Worm (Caenorhabditis elegans) whole organism, late embryonic: ENCODE data around the gene R105.5.

Experiments used
- C08G9.2 ChIP-seq: sonication (generic microtip); optimal IDR thresholded peaks from 2 replicates; lab custom pipeline; 2016; ENCODE audit warnings: mild to moderate bottlenecking, missing genetic modification characterization, moderate library complexity, missing compliant biosample characterization
- F13H6.1 ChIP-seq: sonication (generic microtip); optimal IDR thresholded peaks from 2 replicates; lab custom pipeline; 2016; ENCODE audit warnings: missing genetic modification characterization, missing compliant biosample characterization
- K02D7.2 ChIP-seq: sonication (generic microtip); optimal IDR thresholded peaks from 2 replicates; lab custom pipeline; 2017; ENCODE audit warnings: mild to moderate bottlenecking, missing genetic modification characterization, missing compliant biosample characterization
- T23F11.4 ChIP-seq: fragments of 200-800 bp; sonication (Bioruptor generic); optimal IDR thresholded peaks from 2 replicates; lab custom pipeline; 2018; ENCODE audit warnings: mild to moderate bottlenecking, missing genetic modification characterization, missing compliant biosample characterization
- ahr-1 ChIP-seq: sonication (generic microtip); optimal IDR thresholded peaks from 2 replicates; lab custom pipeline; 2016; ENCODE audit warnings: missing genetic modification characterization, missing compliant biosample characterization
- ceh-2 ChIP-seq: sonication (generic microtip); optimal IDR thresholded peaks from 2 replicates; lab custom pipeline; 2016; ENCODE audit warnings: missing genotype, missing genetic modification characterization, missing compliant biosample characterization
- ceh-22 ChIP-seq: sonication (generic microtip); optimal IDR thresholded peaks from 2 replicates; lab custom pipeline; 2017; ENCODE audit warnings: missing biosample characterization, missing genetic modification characterization
- ceh-30 ChIP-seq: fragments of 150-350 bp; optimal IDR thresholded peaks from 2 replicates; lab custom pipeline; 2014; ENCODE audit warnings: missing biosample characterization, missing genetic modification characterization
- ceh-31 ChIP-seq: sonication (generic microtip); optimal IDR thresholded peaks from 2 replicates; lab custom pipeline; 2016; ENCODE audit warnings: missing genetic modification characterization, missing compliant biosample characterization
- ceh-45 ChIP-seq: fragments of 200-800 bp; sonication (Bioruptor generic); IDR thresholded peaks from 2 replicates; pipeline ENCODE4 v1.3.6; 2022; ENCODE audit warnings: missing genetic modification reagents, missing genetic modification characterization, missing compliant biosample characterization
- ceh-48 ChIP-seq: sonication (generic microtip); optimal IDR thresholded peaks from 2 replicates; lab custom pipeline; 2016; ENCODE audit warnings: missing genetic modification characterization, inconsistent platforms, missing compliant biosample characterization
- ceh-6 ChIP-seq: fragments of 200-800 bp; sonication (Bioruptor generic); optimal IDR thresholded peaks from 2 replicates; lab custom pipeline; 2018; ENCODE audit warnings: mild to moderate bottlenecking, missing genetic modification characterization, missing compliant biosample characterization
- ceh-9 ChIP-seq: sonication (generic microtip); optimal IDR thresholded peaks from 2 replicates; lab custom pipeline; 2016; ENCODE audit warnings: mild to moderate bottlenecking, missing genetic modification characterization, inconsistent platforms, missing compliant biosample characterization
- elt-4 ChIP-seq: sonication (generic microtip); optimal IDR thresholded peaks from 2 replicates; lab custom pipeline; 2016; ENCODE audit warnings: missing genetic modification characterization, missing compliant biosample characterization
- ets-4 ChIP-seq: sonication (generic microtip); optimal IDR thresholded peaks from 2 replicates; lab custom pipeline; 2016; ENCODE audit warnings: missing genetic modification characterization, missing compliant biosample characterization
- fax-1 ChIP-seq: sonication (generic microtip); optimal IDR thresholded peaks from 2 replicates; lab custom pipeline; 2016; ENCODE audit warnings: missing genotype, missing genetic modification characterization, missing compliant biosample characterization
- fkh-10 ChIP-seq: fragments of 150-350 bp; optimal IDR thresholded peaks from 2 replicates; lab custom pipeline; 2014; ENCODE audit warnings: missing biosample characterization, missing genetic modification reagents, missing genetic modification characterization
- fkh-6 ChIP-seq: sonication (generic microtip); optimal IDR thresholded peaks from 2 replicates; lab custom pipeline; 2016; ENCODE audit warnings: missing genetic modification characterization, missing compliant biosample characterization
- hlh-13 ChIP-seq: fragments of 200-800 bp; sonication (Bioruptor generic); optimal IDR thresholded peaks from 2 replicates; lab custom pipeline; 2018; ENCODE audit warnings: mild to moderate bottlenecking, missing genetic modification characterization, missing compliant biosample characterization
- hlh-15 ChIP-seq: sonication (generic microtip); optimal IDR thresholded peaks from 2 replicates; lab custom pipeline; 2016; ENCODE audit warnings: missing genetic modification characterization, missing compliant biosample characterization
- hlh-6 ChIP-seq: sonication (generic microtip); optimal IDR thresholded peaks from 2 replicates; lab custom pipeline; 2016; ENCODE audit warnings: missing genotype, missing genetic modification characterization, missing compliant biosample characterization
- madf-2 ChIP-seq: sonication (generic microtip); optimal IDR thresholded peaks from 2 replicates; lab custom pipeline; 2017; ENCODE audit warnings: missing genetic modification characterization, missing compliant biosample characterization
- nfya-1 ChIP-seq: sonication (generic microtip); optimal IDR thresholded peaks from 2 replicates; lab custom pipeline; 2017; ENCODE audit warnings: missing genetic modification characterization, mild to moderate bottlenecking, missing compliant biosample characterization, antibody characterized with exemption, moderate library complexity
- npax-4 ChIP-seq: sonication (generic microtip); optimal IDR thresholded peaks from 2 replicates; lab custom pipeline; 2016; ENCODE audit warnings: missing genetic modification characterization, missing compliant biosample characterization
- pat-9 ChIP-seq: fragments of 200-800 bp; sonication (Bioruptor generic); optimal IDR thresholded peaks from 2 replicates; lab custom pipeline; 2018; ENCODE audit warnings: mild to moderate bottlenecking, missing genetic modification characterization, moderate library complexity, missing compliant biosample characterization
- pax-1 ChIP-seq: fragments of 150-350 bp; optimal IDR thresholded peaks from 2 replicates; lab custom pipeline; 2014; ENCODE audit warnings: missing biosample characterization, missing genetic modification characterization
- pha-2 ChIP-seq: sonication (generic microtip); optimal IDR thresholded peaks from 2 replicates; lab custom pipeline; 2017; ENCODE audit warnings: mild to moderate bottlenecking, missing genetic modification characterization, missing compliant biosample characterization
- pha-4 ChIP-seq: fragments of 150-350 bp; optimal IDR thresholded peaks from 2 replicates; lab custom pipeline; 2018; ENCODE audit warnings: missing biosample characterization, missing genetic modification reagents, missing genetic modification characterization
- rnt-1 ChIP-seq: sonication (generic microtip); optimal IDR thresholded peaks from 2 replicates; lab custom pipeline; 2016; ENCODE audit warnings: missing genetic modification characterization, missing compliant biosample characterization
- sox-2 ChIP-seq: fragments of 200-800 bp; sonication (Bioruptor generic); IDR thresholded peaks from 2 replicates; pipeline ENCODE4 v1.3.6; 2022; ENCODE audit warnings: missing genetic modification reagents, missing genetic modification characterization, missing compliant biosample characterization
- tbx-2 ChIP-seq: sonication (generic microtip); optimal IDR thresholded peaks from 2 replicates; lab custom pipeline; 2016; ENCODE audit warnings: missing genetic modification characterization, missing compliant biosample characterization
- ttx-3 ChIP-seq: sonication (generic microtip); optimal IDR thresholded peaks from 2 replicates; lab custom pipeline; 2016; ENCODE audit warnings: missing genetic modification reagents, missing genetic modification characterization, missing compliant biosample characterization
- unc-3 ChIP-seq, 2 experiments: fragments of 200-800 bp in 1 of 2; sonication (Bioruptor generic) in 1 of 2; sonication (generic microtip) in 1 of 2; conservative IDR thresholded peaks in 1 of 2; optimal IDR thresholded peaks in 1 of 2; 2 replicates each; pipeline versions ENCODE4 v1.3.6 to Lab custom; 2016 to 2022; ENCODE audit warnings: missing compliant biosample characterization in 2 of 2, missing genetic modification characterization in 2 of 2, missing genetic modification reagents in 1 of 2
- unc-42 ChIP-seq: sonication (generic microtip); optimal IDR thresholded peaks from 2 replicates; lab custom pipeline; 2016; ENCODE audit warnings: missing genotype, missing genetic modification characterization, missing compliant biosample characterization
- unc-55 ChIP-seq: sonication (generic microtip); optimal IDR thresholded peaks from 2 replicates; lab custom pipeline; 2017; ENCODE audit warnings: missing biosample characterization, missing genetic modification reagents, missing genetic modification characterization
- unc-86 ChIP-seq: sonication (generic microtip); optimal IDR thresholded peaks from 2 replicates; lab custom pipeline; 2016; ENCODE audit warnings: missing genetic modification characterization, missing compliant biosample characterization
- ztf-16 ChIP-seq: sonication (generic microtip); optimal IDR thresholded peaks from 2 replicates; lab custom pipeline; 2017; ENCODE audit warnings: missing genetic modification characterization, missing compliant biosample characterization

The R105.5 gene

ce11 chrIV:4605608-4606007, 30.5 kb upstream of the R105.5 start, which contains the start of gene nspg-10:
Gene nspg-10 (plus strand): TSS chrIV:4605786.
- TF ChIP-seq hlh-6 (tag; lab: Kevin White, UChicago) (no peak), unc-3 (GFP tag; conservative IDR thresholded peaks at IDR 0.05; lab: Robert Waterston, UW) (no peak), unc-3 (tag; optimal IDR thresholded peaks at IDR 0.05; lab: Kevin White, UChicago) (no peak), T23F11.4 (GFP tag; lab: Kevin White, UChicago) (no peak), npax-4 (tag; lab: Kevin White, UChicago) (no peak), ztf-16 (no peak), ceh-31 (no peak), pha-2 (tag; lab: Kevin White, UChicago) (no peak), sox-2 (no peak), C08G9.2 (tag; lab: Kevin White, UChicago) (no peak), ttx-3 (tag; lab: Kevin White, UChicago) (no peak), unc-55 (no peak), ahr-1 (tag; lab: Kevin White, UChicago) (no peak), tbx-2 (no peak), ceh-9 (no peak), pax-1 (tag; lab: Kevin White, UChicago) (no peak), ceh-48 (no peak), fkh-10 (GFP tag; lab: Kevin White, UChicago) (no peak), pha-4 (tag; lab: Kevin White, UChicago) (no peak), ceh-22 (tag; lab: Kevin White, UChicago) (no peak), madf-2 (tag; lab: Kevin White, UChicago) (no peak)

ce11 chrIV:4608661-4609060, 27.4 kb upstream of the R105.5 start:
- TF ChIP-seq elt-4 (tag; lab: Kevin White, UChicago) (peak; percentile 70), tbx-2 (no peak), sox-2 (no peak)

- TF ChIP-seq ceh-45 (GFP tag; lab: Robert Waterston, UW) (no peak), pat-9 (tag; lab: Kevin White, UChicago) (no peak), T23F11.4 (GFP tag; lab: Kevin White, UChicago) (no peak)
Observed at ce11 chrIV:4609568-4609967, 26.5 kb upstream of the R105.5 start, which contains the start of gene col-110. Gene col-110 (minus strand): TSS chrIV:4609668.

ce11 chrIV:4611740-4612139, 24.4 kb upstream of the R105.5 start:
- TF ChIP-seq madf-2 (tag; lab: Kevin White, UChicago) (no peak), ceh-6 (GFP tag; lab: Kevin White, UChicago) (no peak), fkh-10 (GFP tag; lab: Kevin White, UChicago) (no peak)

ce11 chrIV:4612597-4612996, 23.5 kb upstream of the R105.5 start:
- TF ChIP-seq fkh-6 (no peak), ets-4 (tag; lab: Kevin White, UChicago) (no peak), C08G9.2 (tag; lab: Kevin White, UChicago) (no peak), nfya-1 (tag; lab: Kevin White, UChicago) (no peak), hlh-15 (no peak), ttx-3 (tag; lab: Kevin White, UChicago) (no peak), unc-3 (GFP tag; conservative IDR thresholded peaks at IDR 0.05; lab: Robert Waterston, UW) (no peak), unc-3 (tag; optimal IDR thresholded peaks at IDR 0.05; lab: Kevin White, UChicago) (no peak), K02D7.2 (tag; lab: Kevin White, UChicago) (no peak), T23F11.4 (GFP tag; lab: Kevin White, UChicago) (no peak), ztf-16 (no peak), ceh-30 (tag; lab: Kevin White, UChicago) (no peak), rnt-1 (tag; lab: Kevin White, UChicago) (no peak), unc-86 (tag; lab: Kevin White, UChicago) (no peak), ceh-2 (tag; lab: Kevin White, UChicago) (no peak), hlh-13 (no peak), fax-1 (tag; lab: Kevin White, UChicago) (no peak), tbx-2 (no peak), unc-42 (tag; lab: Kevin White, UChicago) (no peak), F13H6.1 (no peak)
